Fruit fly (Drosophila melanogaster): ENCODE measurements around the gene prt.

DNA sequence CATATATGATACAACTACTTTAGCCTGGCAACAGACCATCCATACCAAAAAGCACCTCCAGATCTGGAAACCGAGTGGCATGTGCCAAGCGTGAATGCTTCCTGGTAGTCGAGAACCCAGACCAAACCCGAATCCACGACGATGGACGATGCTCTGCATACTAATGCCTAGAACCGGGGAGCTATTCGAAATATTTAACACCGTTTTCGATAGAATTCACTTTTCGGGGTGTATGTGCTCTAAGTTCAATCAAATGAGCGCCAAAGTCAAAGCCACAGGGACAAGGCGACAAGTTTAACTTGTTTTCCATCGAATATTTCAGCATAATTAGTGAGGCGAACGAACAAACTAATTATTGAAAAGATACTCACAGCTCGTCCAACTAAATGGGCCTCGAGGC lies 36.0 kb downstream of the prt start:
- no peak for TF ChIP-seq rgr (GFP tag; optimal IDR thresholded peaks at IDR 0.05)
- TF ChIP-seq br (GFP tag; optimal IDR thresholded peaks at IDR 0.05) = no peak
